Worm (Caenorhabditis elegans) whole organism, L2 larva: Measurements from ENCODE around the gene F55A11.11.
A peak's percentile ranks its signal among the peaks of the same experiment; 100 is the strongest.

Experiments used
- C34F6.9 ChIP-seq: fragments of 150-350 bp; optimal IDR thresholded peaks from 2 replicates; lab custom pipeline; 2014; ENCODE audit warnings: missing biosample characterization, missing genetic modification characterization
- F13H6.1 ChIP-seq: sonication (generic microtip); optimal IDR thresholded peaks from 2 replicates; lab custom pipeline; 2016; ENCODE audit warnings: missing genetic modification characterization, missing compliant biosample characterization
- R02D3.7 ChIP-seq: fragments of 150-350 bp; optimal IDR thresholded peaks from 2 replicates; lab custom pipeline; 2014; ENCODE audit warnings: missing biosample characterization, missing genetic modification characterization
- Y55F3AM.14 ChIP-seq: fragments of 200-800 bp; sonication (Bioruptor generic); optimal IDR thresholded peaks from 2 replicates; lab custom pipeline; 2018; ENCODE audit warnings: mild to moderate bottlenecking, missing genetic modification characterization, missing compliant biosample characterization
- ZK546.5 ChIP-seq: sonication (generic microtip); optimal IDR thresholded peaks from 2 replicates; lab custom pipeline; 2017; ENCODE audit warnings: missing biosample characterization, missing genetic modification characterization
- alr-1 ChIP-seq: fragments of 150-350 bp; optimal IDR thresholded peaks from 2 replicates; lab custom pipeline; 2014; ENCODE audit warnings: missing biosample characterization, missing genetic modification characterization
- aly-2 ChIP-seq: fragments of 150-350 bp; optimal IDR thresholded peaks from 2 replicates; lab custom pipeline; 2014; ENCODE audit warnings: missing biosample characterization, missing genetic modification characterization
- ama-1 ChIP-seq: fragments of 150-350 bp; optimal IDR thresholded peaks from 2 replicates; lab custom pipeline; 2018; ENCODE audit warnings: inconsistent platforms
- blmp-1 ChIP-seq: sonication (generic microtip); optimal IDR thresholded peaks from 2 replicates; lab custom pipeline; 2017; ENCODE audit warnings: missing genetic modification characterization, mild to moderate bottlenecking, missing compliant biosample characterization, antibody characterized with exemption, moderate library complexity; ENCODE audit not compliant: insufficient read depth
- ceh-16 ChIP-seq: fragments of 150-350 bp; optimal IDR thresholded peaks from 2 replicates; lab custom pipeline; 2014; ENCODE audit warnings: missing biosample characterization, missing genetic modification characterization
- ceh-82 ChIP-seq: fragments of 150-350 bp; optimal IDR thresholded peaks from 2 replicates; lab custom pipeline; 2014; ENCODE audit warnings: missing biosample characterization, missing genetic modification characterization
- crh-2 ChIP-seq: sonication (generic microtip); optimal IDR thresholded peaks from 2 replicates; lab custom pipeline; 2017; ENCODE audit warnings: missing biosample characterization, missing genetic modification characterization
- dmd-4 ChIP-seq: sonication (generic microtip); optimal IDR thresholded peaks from 2 replicates; lab custom pipeline; 2017; ENCODE audit warnings: missing biosample characterization, missing genetic modification characterization
- egl-27 ChIP-seq: sonication (generic microtip); optimal IDR thresholded peaks from 3 replicates; lab custom pipeline; 2017; ENCODE audit warnings: missing biosample characterization, missing genetic modification reagents, missing genetic modification characterization
- elt-1 ChIP-seq: fragments of 150-350 bp; optimal IDR thresholded peaks from 2 replicates; lab custom pipeline; 2014; ENCODE audit warnings: missing biosample characterization, missing genetic modification characterization
- elt-3 ChIP-seq: sonication (generic microtip); optimal IDR thresholded peaks from 2 replicates; lab custom pipeline; 2017; ENCODE audit warnings: missing biosample characterization, missing genetic modification characterization
- fos-1 ChIP-seq: fragments of 150-350 bp; optimal IDR thresholded peaks from 2 replicates; lab custom pipeline; 2014; ENCODE audit warnings: missing biosample characterization, missing genetic modification characterization
- gmeb-1 ChIP-seq: fragments of 150-350 bp; optimal IDR thresholded peaks from 2 replicates; lab custom pipeline; 2014; ENCODE audit warnings: missing biosample characterization, missing genetic modification characterization
- lin-11 ChIP-seq: fragments of 150-350 bp; sonication (generic microtip); optimal IDR thresholded peaks from 2 replicates; lab custom pipeline; 2014; ENCODE audit warnings: missing biosample characterization, missing genetic modification characterization, inconsistent platforms, mixed read lengths
- lin-13 ChIP-seq: fragments of 150-350 bp; optimal IDR thresholded peaks from 2 replicates; lab custom pipeline; 2014; ENCODE audit warnings: missing biosample characterization, missing genetic modification reagents, missing genetic modification characterization
- lin-39 ChIP-seq: fragments of 150-350 bp; optimal IDR thresholded peaks from 2 replicates; lab custom pipeline; 2014; ENCODE audit warnings: missing biosample characterization, missing genetic modification reagents, missing genetic modification characterization
- lsy-2 ChIP-seq, 2 experiments: fragments of 150-350 bp in 1 of 2; sonication (generic microtip) in 1 of 2; optimal IDR thresholded peaks; 2 replicates each; lab custom pipeline; 2014 to 2017; ENCODE audit warnings: missing biosample characterization in 2 of 2, missing genetic modification characterization in 2 of 2
- mab-5 ChIP-seq: fragments of 150-350 bp; optimal IDR thresholded peaks from 2 replicates; lab custom pipeline; 2014; ENCODE audit warnings: missing biosample characterization, missing genetic modification characterization
- mbf-1 ChIP-seq: sonication (generic microtip); optimal IDR thresholded peaks from 2 replicates; lab custom pipeline; 2017; ENCODE audit warnings: missing biosample characterization, missing genetic modification characterization
- mdl-1 ChIP-seq, 2 experiments: fragments of 150-350 bp in 1 of 2; sonication (generic microtip) in 1 of 2; optimal IDR thresholded peaks; 2 replicates each; lab custom pipeline; 2017; ENCODE audit warnings: missing biosample characterization in 2 of 2, missing genetic modification characterization in 2 of 2
- nhr-10 ChIP-seq: sonication (generic microtip); optimal IDR thresholded peaks from 2 replicates; lab custom pipeline; 2017; ENCODE audit warnings: missing biosample characterization, missing genetic modification characterization
- nhr-11 ChIP-seq: fragments of 150-350 bp; optimal IDR thresholded peaks from 2 replicates; lab custom pipeline; 2014; ENCODE audit warnings: missing biosample characterization, missing genetic modification characterization
- nhr-12 ChIP-seq: fragments of 150-350 bp; optimal IDR thresholded peaks from 2 replicates; lab custom pipeline; 2014; ENCODE audit warnings: missing biosample characterization, missing genetic modification characterization
- nhr-129 ChIP-seq: fragments of 150-350 bp; optimal IDR thresholded peaks from 2 replicates; lab custom pipeline; 2014; ENCODE audit warnings: missing biosample characterization, missing genetic modification characterization
- nhr-21 ChIP-seq: fragments of 150-350 bp; optimal IDR thresholded peaks from 2 replicates; lab custom pipeline; 2014; ENCODE audit warnings: missing biosample characterization, missing genetic modification characterization
- nhr-23 ChIP-seq: fragments of 150-350 bp; optimal IDR thresholded peaks from 2 replicates; lab custom pipeline; 2014; ENCODE audit warnings: missing biosample characterization, missing genetic modification reagents, missing genetic modification characterization
- nhr-237 ChIP-seq: fragments of 150-350 bp; optimal IDR thresholded peaks from 2 replicates; lab custom pipeline; 2014; ENCODE audit warnings: missing biosample characterization, missing genetic modification characterization
- nhr-25 ChIP-seq: fragments of 150-350 bp; sonication (generic microtip); optimal IDR thresholded peaks from 3 replicates; lab custom pipeline; 2014; ENCODE audit warnings: missing biosample characterization, missing genetic modification characterization
- nhr-6 ChIP-seq: fragments of 150-350 bp; optimal IDR thresholded peaks from 2 replicates; lab custom pipeline; 2014; ENCODE audit warnings: missing biosample characterization, missing genetic modification characterization
- nhr-77 ChIP-seq: fragments of 150-350 bp; optimal IDR thresholded peaks from 2 replicates; lab custom pipeline; 2014; ENCODE audit warnings: missing biosample characterization, missing genetic modification characterization
- peb-1 ChIP-seq: fragments of 150-350 bp; optimal IDR thresholded peaks from 2 replicates; lab custom pipeline; 2014; ENCODE audit warnings: missing biosample characterization, missing genetic modification characterization
- sem-4 ChIP-seq: fragments of 150-350 bp; optimal IDR thresholded peaks from 2 replicates; lab custom pipeline; 2014; ENCODE audit warnings: missing biosample characterization, missing genetic modification reagents, missing genetic modification characterization
- skn-1 ChIP-seq: sonication (generic microtip); optimal IDR thresholded peaks from 2 replicates; lab custom pipeline; 2017; ENCODE audit warnings: missing biosample characterization, missing genetic modification characterization
- sma-3 ChIP-seq: sonication (generic microtip); optimal IDR thresholded peaks from 2 replicates; lab custom pipeline; 2016; ENCODE audit warnings: missing genetic modification reagents, missing genetic modification characterization, missing compliant biosample characterization
- sma-9 ChIP-seq, 2 experiments: fragments of 150-350 bp in 1 of 2; sonication (generic microtip) in 1 of 2; optimal IDR thresholded peaks; 2 replicates each; lab custom pipeline; 2014 to 2016; ENCODE audit warnings: missing genetic modification characterization in 2 of 2, mild to moderate bottlenecking in 1 of 2, missing biosample characterization in 1 of 2, missing compliant biosample characterization in 1 of 2, missing genetic modification reagents in 1 of 2, moderate library complexity in 1 of 2
- snpc-4 ChIP-seq: fragments of 150-350 bp; optimal IDR thresholded peaks from 2 replicates; lab custom pipeline; 2014; ENCODE audit warnings: missing biosample characterization, missing genetic modification characterization
- unc-39 ChIP-seq: fragments of 150-350 bp; optimal IDR thresholded peaks from 2 replicates; lab custom pipeline; 2014; ENCODE audit warnings: missing biosample characterization, missing genetic modification characterization
- unc-55 ChIP-seq: fragments of 150-350 bp; sonication (generic microtip); optimal IDR thresholded peaks from 3 replicates; lab custom pipeline; 2014; ENCODE audit warnings: missing biosample characterization, missing genetic modification reagents, missing genetic modification characterization
- unc-62 ChIP-seq: fragments of 150-350 bp; optimal IDR thresholded peaks from 2 replicates; lab custom pipeline; 2014; ENCODE audit warnings: missing biosample characterization, missing genetic modification reagents, missing genetic modification characterization
- zag-1 ChIP-seq: fragments of 150-350 bp; optimal IDR thresholded peaks from 2 replicates; lab custom pipeline; 2014; ENCODE audit warnings: missing biosample characterization, missing genetic modification characterization
- ztf-1 ChIP-seq: fragments of 200-800 bp; sonication (Bioruptor generic); conservative IDR thresholded peaks from 2 replicates; pipeline ENCODE4 v1.3.6; 2022; ENCODE audit warnings: missing genetic modification characterization, missing compliant biosample characterization
- ztf-11 ChIP-seq: sonication (generic microtip); optimal IDR thresholded peaks from 2 replicates; lab custom pipeline; 2017; ENCODE audit warnings: missing biosample characterization, missing genetic modification characterization
- ztf-4 ChIP-seq: fragments of 150-350 bp; optimal IDR thresholded peaks from 2 replicates; lab custom pipeline; 2014; ENCODE audit warnings: missing biosample characterization, missing genetic modification characterization

The F55A11.11 gene

DNA sequence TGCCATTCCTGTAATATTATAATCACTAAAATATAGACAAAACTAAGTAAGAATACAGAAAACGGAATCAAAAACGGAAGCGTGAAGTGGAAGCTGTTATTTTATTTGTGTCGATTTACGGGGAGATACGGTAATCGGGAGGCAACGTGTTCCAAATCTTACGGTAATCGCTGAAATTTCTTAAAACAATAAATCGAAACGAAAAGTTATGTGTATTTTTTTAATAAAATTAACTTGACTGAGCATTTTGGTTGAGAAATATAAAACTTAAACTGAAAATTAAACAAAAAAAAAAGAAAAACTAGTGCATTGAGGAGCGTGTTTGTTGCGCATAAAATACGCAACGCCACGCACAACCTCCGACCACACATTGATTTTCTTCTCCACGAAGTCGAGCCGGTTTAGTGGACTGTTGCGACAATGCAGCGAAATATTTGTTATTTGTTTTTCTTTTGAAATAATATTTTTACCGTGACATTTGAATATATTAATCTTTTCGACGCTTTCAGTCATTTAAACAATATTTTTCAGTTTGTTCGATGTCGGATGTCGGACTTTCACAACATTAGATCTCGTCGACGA lies 18.5 kb upstream of the F55A11.11 start, which contains the start of the genes F55A11.1 and syx-5:
Gene F55A11.1, minus strand, starts transcription at position 13 of the 582 bp plus-strand sequence.
Gene syx-5, plus strand, starts transcription at position 532 of the 582 bp plus-strand sequence.
- TF ChIP-seq nhr-129 (tag; lab: Kevin White, UChicago) = peak; percentile 57
- TF ChIP-seq ZK546.5 (tag; lab: Kevin White, UChicago) = peak; percentile 30
- no peak for TF ChIP-seq lin-39 (tag; lab: Kevin White, UChicago)
- no peak for TF ChIP-seq nhr-11 (tag; lab: Kevin White, UChicago)
- peak; percentile 13 for TF ChIP-seq nhr-10
- TF ChIP-seq ceh-16 (tag; lab: Kevin White, UChicago) = no peak
- TF ChIP-seq F13H6.1 (tag; lab: Kevin White, UChicago) = peak; percentile 90
- peak; percentile 5 for TF ChIP-seq unc-62 (GFP tag; lab: Kevin White, UChicago)
- TF ChIP-seq ztf-11 = no peak
- peak; percentile 96 for TF ChIP-seq R02D3.7 (tag; lab: Kevin White, UChicago)
- peak; percentile 62 for TF ChIP-seq egl-27
- peak; percentile 22 for TF ChIP-seq zag-1 (tag; lab: Kevin White, UChicago)
- TF ChIP-seq ama-1 (lab: Kevin White, UChicago) = no peak
- TF ChIP-seq blmp-1 (tag; lab: Kevin White, UChicago) = peak; percentile 30
- no peak for TF ChIP-seq elt-1 (tag; lab: Kevin White, UChicago)
- peak; percentile 57 for TF ChIP-seq skn-1 (tag; lab: Kevin White, UChicago)
- no peak for TF ChIP-seq alr-1 (tag; lab: Kevin White, UChicago)
- no peak for TF ChIP-seq aly-2 (tag; lab: Kevin White, UChicago)
- peak; percentile 95 for TF ChIP-seq crh-2 (tag; lab: Kevin White, UChicago)
- TF ChIP-seq sem-4 (tag; lab: Kevin White, UChicago) = peak; percentile 90
- peak; percentile 23 to 73 for TF ChIP-seq mdl-1 (tag; optimal IDR thresholded peaks at IDR 0.05; lab: Kevin White, UChicago)
- TF ChIP-seq nhr-12 (tag; lab: Kevin White, UChicago) = no peak
- TF ChIP-seq unc-39 = no peak
- peak; percentile 93 for TF ChIP-seq unc-55 (GFP tag; lab: Kevin White, UChicago)
- peak; percentile 48 for TF ChIP-seq Y55F3AM.14 (GFP tag; lab: Kevin White, UChicago)
- TF ChIP-seq sma-3 (GFP tag; lab: Kevin White, UChicago) = peak; percentile 90
- TF ChIP-seq C34F6.9 (tag; lab: Kevin White, UChicago) = peak; percentile 96
- TF ChIP-seq peb-1 (tag; lab: Kevin White, UChicago) = no peak
- TF ChIP-seq sma-9 (GFP tag; optimal IDR thresholded peaks at IDR 0.05; lab: Kevin White, UChicago) = peak; percentile 81
- no peak for TF ChIP-seq sma-9 (tag; optimal IDR thresholded peaks at IDR 0.05; lab: Kevin White, UChicago)
- TF ChIP-seq mab-5 = peak; percentile 82
- peak; percentile 41 for TF ChIP-seq nhr-77 (tag; lab: Kevin White, UChicago)
- no peak for TF ChIP-seq elt-3 (tag; lab: Kevin White, UChicago)
- TF ChIP-seq ceh-82 (tag; lab: Kevin White, UChicago) = no peak
- peak; percentile 45 for TF ChIP-seq snpc-4 (tag; lab: Kevin White, UChicago)
- TF ChIP-seq nhr-6 = peak; percentile 90
- TF ChIP-seq lin-13 (GFP tag; lab: Kevin White, UChicago) = peak; percentile 86
- no peak for TF ChIP-seq ztf-1 (GFP tag; lab: Robert Waterston, UW)
- peak; percentile 87 for TF ChIP-seq gmeb-1 (tag; lab: Kevin White, UChicago)
- TF ChIP-seq lsy-2 (tag; optimal IDR thresholded peaks at IDR 0.05; lab: Kevin White, UChicago) = peak; percentile 100
- TF ChIP-seq ztf-4 (tag; lab: Kevin White, UChicago) = peak; percentile 34
- TF ChIP-seq lin-11 (tag; lab: Kevin White, UChicago) = no peak
- peak; percentile 90 for TF ChIP-seq nhr-21 (tag; lab: Kevin White, UChicago)
- peak; percentile 61 for TF ChIP-seq nhr-237 (tag; lab: Kevin White, UChicago)
- TF ChIP-seq fos-1 = peak; percentile 68
- TF ChIP-seq nhr-25 (tag; lab: Kevin White, UChicago) = peak; percentile 95
- TF ChIP-seq dmd-4 (tag; lab: Kevin White, UChicago) = peak; percentile 39
- TF ChIP-seq nhr-23 (tag; lab: Kevin White, UChicago) = no peak
- peak; percentile 31 for TF ChIP-seq mbf-1
